Worm (Caenorhabditis elegans) whole organism, L4/young adult: ENCODE data around the gene B0361.11.

Experiments
- W03F9.2 ChIP-seq: fragments of 150-350 bp; optimal IDR thresholded peaks from 2 replicates; lab custom pipeline; 2014; ENCODE audit warnings: missing biosample characterization, missing genetic modification characterization
- dao-5 ChIP-seq: sonication (generic microtip); optimal IDR thresholded peaks from 2 replicates; lab custom pipeline; 2016; ENCODE audit warnings: missing genotype, missing genetic modification characterization, moderate library complexity, missing compliant biosample characterization
- him-1 ChIP-seq: sonication (generic microtip); optimal IDR thresholded peaks from 2 replicates; lab custom pipeline; 2016; ENCODE audit warnings: missing genotype, missing genetic modification reagents, missing genetic modification characterization, missing compliant biosample characterization

The B0361.11 gene

ce11 chrIII:7317354-7317753 is 40.0 kb downstream of the B0361.11 start:
- no peak for TF ChIP-seq him-1

DNA sequence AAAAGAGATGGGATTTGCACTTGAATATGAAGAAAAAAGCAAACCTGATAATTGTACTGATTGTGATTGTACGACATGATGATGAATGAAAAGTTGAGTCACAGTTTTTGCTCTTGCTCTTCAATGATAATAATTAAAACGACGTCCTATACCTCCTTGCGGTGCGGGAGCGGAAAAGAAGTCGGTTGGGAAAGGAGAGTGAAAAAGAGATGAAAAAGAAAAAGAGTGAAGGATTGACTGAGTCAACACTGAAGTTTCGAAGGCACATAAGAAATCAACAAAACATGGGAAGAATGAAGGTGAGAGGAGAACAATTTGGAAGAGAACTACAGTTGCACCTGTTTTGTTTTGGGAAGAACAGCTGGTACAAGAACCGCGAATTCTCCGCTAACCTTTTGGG is 42.0 kb downstream of the B0361.11 start, which contains the start of gene F56C9.8:
Gene F56C9.8 (minus strand): TSS at position 120 of the 400 bp plus-strand sequence.
- TF ChIP-seq W03F9.2 (tag; lab: Kevin White, UChicago) (no peak), him-1 (no peak), dao-5 (tag; lab: Kevin White, UChicago) (no peak)

ce11 chrIII:7322018-7322417 is 44.6 kb downstream of the B0361.11 start:
- TF ChIP-seq W03F9.2 (tag; lab: Kevin White, UChicago): no peak
- TF ChIP-seq dao-5 (tag; lab: Kevin White, UChicago): no peak
- TF ChIP-seq him-1: no peak

DNA sequence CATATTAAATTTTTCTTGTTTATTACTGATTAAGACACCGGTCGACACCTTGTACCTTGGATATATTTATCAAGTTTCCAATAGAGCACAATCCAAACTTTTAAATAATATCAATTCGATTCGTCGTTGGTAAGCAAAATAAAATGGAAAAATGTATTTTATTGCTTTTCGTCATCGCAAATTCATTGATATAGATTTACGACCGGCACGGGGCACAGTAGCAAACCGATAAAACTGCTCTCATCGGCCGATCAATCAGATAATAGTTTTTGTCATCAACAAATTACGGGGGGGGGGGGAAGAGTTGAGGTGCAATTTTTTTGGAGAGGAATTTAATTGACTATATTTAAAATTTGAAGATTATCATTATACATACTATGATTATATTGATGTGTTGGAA is 45.9 kb downstream of the B0361.11 start:
- no peak for TF ChIP-seq W03F9.2 (tag; lab: Kevin White, UChicago)
- no peak for TF ChIP-seq him-1
- no peak for TF ChIP-seq dao-5 (tag; lab: Kevin White, UChicago)

ce11 chrIII:7329155-7329732 is 51.8 kb downstream of the B0361.11 start, which contains the start of gene lab-2:
Gene lab-2, minus strand, starts transcription at chrIII:7329607.
- TF ChIP-seq W03F9.2 (tag; lab: Kevin White, UChicago) (no peak), dao-5 (tag; lab: Kevin White, UChicago) (no peak), him-1 (no peak)
